Fruit fly (Drosophila melanogaster) whole organism, embryonic: ENCODE results near the gene CG17819.

Experiments
- CG1024 ChIP-seq: fragments of 200-800 bp; sonication (Bioruptor generic); IDR thresholded peaks from 2 replicates; pipeline ENCODE4 v1.3.6; 2022; ENCODE audit warnings: missing biosample characterization, missing genetic modification characterization
- CG10267 ChIP-seq: fragments of 200-800 bp; sonication (Bioruptor generic); optimal IDR thresholded peaks from 2 replicates; lab custom pipeline; 2018; ENCODE audit warnings: missing biosample characterization, mild to moderate bottlenecking, missing genetic modification characterization, moderate library complexity
- CG10321 ChIP-seq: fragments of 200-800 bp; sonication (Bioruptor generic); IDR thresholded peaks from 2 replicates; pipeline ENCODE4 v1.3.6; 2022; ENCODE audit warnings: missing biosample characterization, missing genetic modification characterization
- CG12744 ChIP-seq: fragments of 200-800 bp; sonication (Bioruptor generic); optimal IDR thresholded peaks from 2 replicates; lab custom pipeline; 2016; ENCODE audit warnings: missing biosample characterization, missing genetic modification characterization
- CG14667 ChIP-seq: fragments of 200-800 bp; sonication (Bioruptor generic); IDR thresholded peaks from 2 replicates; pipeline ENCODE4 v1.3.6; 2022; ENCODE audit warnings: missing biosample characterization, missing genetic modification characterization
- CG14710 ChIP-seq: fragments of 200-800 bp; sonication (Bioruptor generic); optimal IDR thresholded peaks from 3 replicates; lab custom pipeline; 2019; ENCODE audit warnings: missing biosample characterization, mild to moderate bottlenecking, missing genetic modification characterization, moderate library complexity
- CG15601 ChIP-seq: fragments of 200-800 bp; sonication (Bioruptor generic); optimal IDR thresholded peaks from 3 replicates; lab custom pipeline; 2019; ENCODE audit warnings: missing biosample characterization, mild to moderate bottlenecking, missing genetic modification characterization, moderate library complexity
- CG17328 ChIP-seq: fragments of 200-800 bp; sonication (Bioruptor generic); IDR thresholded peaks from 2 replicates; pipeline ENCODE4 v1.3.6; 2022; ENCODE audit warnings: missing biosample characterization, missing genetic modification characterization
- CG18619 ChIP-seq: fragments of 200-800 bp; sonication (Bioruptor generic); optimal IDR thresholded peaks from 3 replicates; lab custom pipeline; 2017; ENCODE audit warnings: missing biosample characterization, mild to moderate bottlenecking, missing genetic modification characterization
- CG2875 ChIP-seq: fragments of 200-800 bp; sonication (Bioruptor generic); optimal IDR thresholded peaks from 2 replicates; lab custom pipeline; 2017; ENCODE audit warnings: missing biosample characterization, mild to moderate bottlenecking, missing genetic modification characterization, missing genetic modification reagents
- CG3281 ChIP-seq: fragments of 200-800 bp; sonication (Bioruptor generic); optimal IDR thresholded peaks from 3 replicates; lab custom pipeline; 2017; ENCODE audit warnings: missing biosample characterization, mild to moderate bottlenecking, missing genetic modification characterization
- CG33213 ChIP-seq: fragments of 200-800 bp; sonication (Bioruptor generic); optimal IDR thresholded peaks from 3 replicates; lab custom pipeline; 2016; ENCODE audit warnings: missing biosample characterization, missing genetic modification characterization
- CG34422 ChIP-seq: fragments of 200-800 bp; sonication (Bioruptor generic); IDR thresholded peaks from 3 replicates; pipeline ENCODE4 v1.3.6; 2022; ENCODE audit warnings: missing biosample characterization, missing genetic modification characterization
- CG3838 ChIP-seq: fragments of 200-800 bp; sonication (Bioruptor generic); optimal IDR thresholded peaks from 3 replicates; lab custom pipeline; 2016; ENCODE audit warnings: missing biosample characterization, missing genetic modification characterization
- CG4730 ChIP-seq: fragments of 200-800 bp; sonication (Bioruptor generic); IDR thresholded peaks from 2 replicates; pipeline ENCODE4 v1.3.6; 2022; ENCODE audit warnings: missing biosample characterization, missing genetic modification characterization
- CG7839 ChIP-seq: fragments of 200-800 bp; sonication (Bioruptor generic); optimal IDR thresholded peaks from 3 replicates; lab custom pipeline; 2018; ENCODE audit warnings: missing biosample characterization, mild to moderate bottlenecking, missing genetic modification characterization, moderate library complexity
- CrebB ChIP-seq: fragments of 200-800 bp; sonication (Bioruptor generic); optimal IDR thresholded peaks from 3 replicates; lab custom pipeline; 2018; ENCODE audit warnings: missing biosample characterization, mild to moderate bottlenecking, missing genetic modification characterization
- D19B ChIP-seq: fragments of 200-800 bp; sonication (Bioruptor generic); optimal IDR thresholded peaks from 2 replicates; lab custom pipeline; 2017; ENCODE audit warnings: missing biosample characterization, mild to moderate bottlenecking, missing genetic modification characterization
- Dfd ChIP-seq, 2 experiments: fragments of >200 bp; optimal IDR thresholded peaks; 2 replicates each; lab custom pipeline; 2017; ENCODE audit warnings: missing biosample characterization in 2 of 2, missing genetic modification characterization in 2 of 2
- E2f2 ChIP-seq: fragments of 200-800 bp; sonication (Bioruptor generic); IDR thresholded peaks from 2 replicates; pipeline ENCODE4 v1.3.6; 2022; ENCODE audit warnings: missing biosample characterization, missing genetic modification characterization
- ERR ChIP-seq: fragments of 200-800 bp; sonication (Bioruptor generic); optimal IDR thresholded peaks from 2 replicates; lab custom pipeline; 2016; ENCODE audit warnings: missing biosample characterization, missing genetic modification characterization
- HHEX ChIP-seq: fragments of 200-800 bp; sonication (Bioruptor generic); optimal IDR thresholded peaks from 3 replicates; lab custom pipeline; 2017; ENCODE audit warnings: missing biosample characterization, mild to moderate bottlenecking, missing genetic modification characterization, missing genetic modification reagents
- HLH4C ChIP-seq: fragments of 200-800 bp; sonication (Bioruptor generic); IDR thresholded peaks from 3 replicates; pipeline ENCODE4 v1.3.6; 2022; ENCODE audit warnings: missing biosample characterization, missing genetic modification characterization; ENCODE audit not compliant: partially characterized antibody
- Hr39 ChIP-seq: fragments of >200 bp; optimal IDR thresholded peaks from 2 replicates; lab custom pipeline; 2017
- MBD-R2 ChIP-seq: fragments of 200-800 bp; sonication (Bioruptor generic); IDR thresholded peaks from 2 replicates; pipeline ENCODE4 v1.3.6; 2022; ENCODE audit warnings: missing biosample characterization, missing genetic modification characterization
- Nf-YA ChIP-seq: fragments of 200-800 bp; sonication (Bioruptor generic); IDR thresholded peaks from 2 replicates; pipeline ENCODE4 v1.3.6; 2022; ENCODE audit warnings: missing biosample characterization, missing genetic modification characterization
- Side ChIP-seq: fragments of 200-800 bp; sonication (Bioruptor generic); optimal IDR thresholded peaks from 2 replicates; lab custom pipeline; 2016; ENCODE audit warnings: missing biosample characterization, missing genetic modification characterization
- bsh ChIP-seq, 2 experiments: fragments of 200-800 bp; sonication (Bioruptor generic); optimal IDR thresholded peaks; 2 replicates each; lab custom pipeline; 2017 to 2018; ENCODE audit warnings: mild to moderate bottlenecking in 2 of 2, missing biosample characterization in 2 of 2, missing genetic modification characterization in 2 of 2, moderate library complexity in 1 of 2
- cato ChIP-seq: fragments of 200-800 bp; sonication (Bioruptor generic); optimal IDR thresholded peaks from 2 replicates; lab custom pipeline; 2016; ENCODE audit warnings: missing biosample characterization, missing genetic modification characterization, borderline replicate concordance
- chn ChIP-seq: fragments of 200-800 bp; sonication (Bioruptor generic); optimal IDR thresholded peaks from 2 replicates; lab custom pipeline; 2016; ENCODE audit warnings: missing biosample characterization, missing genetic modification characterization
- crol ChIP-seq: fragments of 200-800 bp; sonication (Bioruptor generic); IDR thresholded peaks from 2 replicates; pipeline ENCODE4 v1.3.6; 2022; ENCODE audit warnings: missing biosample characterization, missing genetic modification characterization
- dm ChIP-seq: fragments of 200-800 bp; sonication (Bioruptor generic); optimal IDR thresholded peaks from 3 replicates; lab custom pipeline; 2016; ENCODE audit warnings: missing biosample characterization, missing genetic modification characterization
- dmrt99B ChIP-seq: fragments of 200-800 bp; sonication (Bioruptor generic); optimal IDR thresholded peaks from 2 replicates; lab custom pipeline; 2018; ENCODE audit warnings: missing biosample characterization, mild to moderate bottlenecking, missing genetic modification characterization, moderate library complexity
- eyg ChIP-seq: fragments of 200-800 bp; sonication (Bioruptor generic); optimal IDR thresholded peaks from 3 replicates; lab custom pipeline; 2016; ENCODE audit warnings: missing biosample characterization, missing genetic modification characterization
- grn ChIP-seq: fragments of 200-800 bp; sonication (Bioruptor generic); optimal IDR thresholded peaks from 3 replicates; lab custom pipeline; 2017; ENCODE audit warnings: missing biosample characterization, missing genetic modification characterization
- ham ChIP-seq: fragments of 200-800 bp; sonication (Bioruptor generic); IDR thresholded peaks from 2 replicates; pipeline ENCODE4 v1.3.6; 2022; ENCODE audit warnings: missing biosample characterization, missing genetic modification characterization
- hb ChIP-seq: fragments of 200-800 bp; sonication (Bioruptor generic); IDR thresholded peaks from 3 replicates; pipeline ENCODE4 v1.3.6; 2022; ENCODE audit warnings: missing biosample characterization, missing genetic modification characterization; ENCODE audit not compliant: partially characterized antibody
- ind ChIP-seq: fragments of 200-800 bp; sonication (Bioruptor generic); optimal IDR thresholded peaks from 3 replicates; lab custom pipeline; 2016; ENCODE audit warnings: missing biosample characterization, missing genetic modification characterization
- lbe ChIP-seq: fragments of 200-800 bp; sonication (Bioruptor generic); optimal IDR thresholded peaks from 2 replicates; lab custom pipeline; 2016; ENCODE audit warnings: missing biosample characterization, mild to moderate bottlenecking, missing genetic modification characterization
- lov ChIP-seq, 2 experiments: fragments of 200-800 bp in 1 of 2; fragments of >200 bp in 1 of 2; sonication (Bioruptor generic) in 1 of 2; IDR thresholded peaks in 1 of 2; optimal IDR thresholded peaks in 1 of 2; 2 replicates in 1 of 2; 3 replicates in 1 of 2; pipeline versions ENCODE4 v1.3.6 to Lab custom; 2017 to 2022; ENCODE audit warnings: missing biosample characterization in 1 of 2, missing genetic modification characterization in 1 of 2
- pb ChIP-seq: fragments of 200-800 bp; sonication (Bioruptor generic); optimal IDR thresholded peaks from 3 replicates; lab custom pipeline; 2016; ENCODE audit warnings: missing biosample characterization, missing genetic modification characterization
- schlank ChIP-seq: fragments of 200-800 bp; sonication (Bioruptor generic); optimal IDR thresholded peaks from 2 replicates; lab custom pipeline; 2018; ENCODE audit warnings: missing biosample characterization, mild to moderate bottlenecking, missing genetic modification characterization
- sens ChIP-seq: fragments of 200-800 bp; sonication (Bioruptor generic); peaks from one replicate; lab custom pipeline; 2016; ENCODE audit warnings: missing biosample characterization, missing genetic modification characterization
- seq ChIP-seq: fragments of 200-800 bp; sonication (Bioruptor generic); IDR thresholded peaks from 2 replicates; pipeline ENCODE4 v1.3.6; 2022; ENCODE audit warnings: missing biosample characterization, missing genetic modification characterization
- sim ChIP-seq: fragments of 200-800 bp; sonication (Bioruptor generic); IDR thresholded peaks from 2 replicates; pipeline ENCODE4 v1.3.6; 2022; ENCODE audit warnings: missing biosample characterization, missing genetic modification characterization
- sqz ChIP-seq: fragments of 200-800 bp; sonication (Bioruptor generic); optimal IDR thresholded peaks from 3 replicates; lab custom pipeline; 2018; ENCODE audit warnings: missing biosample characterization, mild to moderate bottlenecking, missing genetic modification characterization
- tgo ChIP-seq: fragments of 200-800 bp; sonication (Bioruptor generic); IDR thresholded peaks from 3 replicates; pipeline ENCODE4 v1.3.6; 2022; ENCODE audit warnings: missing biosample characterization, missing genetic modification characterization
- ttk ChIP-seq: fragments of 200-800 bp; sonication (Bioruptor generic); IDR thresholded peaks from 2 replicates; pipeline ENCODE4 v2.1.2; 2022; ENCODE audit warnings: missing biosample characterization, missing genetic modification characterization
- vfl ChIP-seq: fragments of 200-800 bp; sonication (Bioruptor generic); optimal IDR thresholded peaks from 2 replicates; lab custom pipeline; 2016; ENCODE audit warnings: missing biosample characterization, missing genetic modification characterization
- z ChIP-seq: fragments of 200-800 bp; sonication (Bioruptor generic); IDR thresholded peaks from 3 replicates; pipeline ENCODE4 v1.3.6; 2022; ENCODE audit warnings: missing biosample characterization, missing genetic modification characterization

CG17819 gene

DNA sequence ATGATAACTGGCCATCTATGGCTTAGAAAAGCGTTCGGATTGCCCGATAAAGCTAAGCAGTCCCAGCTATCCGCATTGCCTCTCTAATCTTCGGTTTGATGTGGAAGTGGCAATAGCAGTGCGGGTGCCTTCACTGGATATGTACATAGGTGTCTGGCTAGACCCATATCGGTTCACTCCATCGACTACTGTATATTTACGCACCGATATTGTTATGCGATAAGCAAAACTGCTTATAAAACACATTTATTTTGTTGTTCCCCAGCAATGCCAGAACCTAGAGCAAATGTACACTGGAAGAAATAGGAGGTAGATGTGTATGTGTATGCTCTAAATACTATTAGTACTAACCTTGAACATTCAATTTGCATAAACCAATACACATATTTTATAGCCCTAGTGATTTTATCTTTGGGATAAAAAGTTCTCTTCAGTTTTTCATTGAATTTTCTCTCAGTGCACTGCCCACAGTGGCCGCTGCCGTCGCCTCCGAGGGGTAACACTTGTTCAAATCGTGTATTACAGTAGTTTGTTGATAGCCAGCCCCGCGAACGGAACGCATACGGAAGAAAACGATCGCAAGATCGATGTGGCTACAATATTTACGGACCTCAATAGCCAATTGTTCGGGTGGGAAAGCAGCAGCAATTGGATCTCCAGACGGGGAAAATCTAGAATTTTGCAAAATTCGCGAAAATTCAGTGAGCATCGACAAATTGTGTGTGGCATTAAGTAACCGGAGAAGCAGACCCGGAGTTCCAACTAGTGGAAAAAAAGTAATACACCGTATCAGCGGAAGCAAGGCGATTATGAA is 15.0 kb downstream of the CG17819 start, which contains the start of gene CG31431 (continued):
- TF ChIP-seq Dfd (GFP tag; optimal IDR thresholded peaks at IDR 0.05; lab: Kevin White, UChicago) (no peak), pb (GFP tag; lab: Kevin White, UChicago) (peak; percentile 95), ham (GFP tag; lab: Robert Waterston, UW) (peak; percentile 85), D19B (GFP tag; lab: Kevin White, UChicago) (peak; percentile 97), sens (peak; percentile 99), chn (GFP tag; lab: Kevin White, UChicago) (peak; percentile 94), CG10321 (GFP tag; lab: Robert Waterston, UW) (peak; percentile 71), cato (GFP tag; lab: Kevin White, UChicago) (peak; percentile 93), z (GFP tag; lab: Robert Waterston, UW) (peak; percentile 72; the same call in 2 of the 3 replicates), crol (GFP tag; lab: Robert Waterston, UW) (peak; percentile 79), Nf-YA (GFP tag; lab: Robert Waterston, UW) (peak; percentile 95), CG33213 (GFP tag; lab: Kevin White, UChicago) (peak; percentile 97), sqz (peak; percentile 92), dm (GFP tag; lab: Kevin White, UChicago) (peak; percentile 91), E2f2 (GFP tag; lab: Robert Waterston, UW) (peak; percentile 81), CG17328 (peak; percentile 96), CG3281 (peak; percentile 98), CG12744 (GFP tag; lab: Kevin White, UChicago) (peak; percentile 95), bsh (GFP tag; optimal IDR thresholded peaks at IDR 0.05; lab: Kevin White, UChicago) (peak; percentile 57 to 97), tgo (GFP tag; lab: Robert Waterston, UW) (peak; percentile 98), CG4730 (GFP tag; lab: Robert Waterston, UW) (peak; percentile 95), CG3838 (GFP tag; lab: Kevin White, UChicago) (peak; percentile 90), HLH4C (GFP tag; lab: Robert Waterston, UW) (no peak), hb (GFP tag; lab: Robert Waterston, UW) (no peak), CG15601 (peak; percentile 90), seq (GFP tag; lab: Robert Waterston, UW) (peak; percentile 94), CG14710 (peak; percentile 97), Hr39 (no peak), CG34422 (GFP tag; lab: Robert Waterston, UW) (peak; percentile 98), MBD-R2 (peak; percentile 98), CG2875 (GFP tag; lab: Kevin White, UChicago) (peak; percentile 92), schlank (peak; percentile 97), eyg (GFP tag; lab: Kevin White, UChicago) (peak; percentile 97), ERR (peak; percentile 97), vfl (GFP tag; lab: Kevin White, UChicago) (peak; percentile 96), CG10267 (peak; percentile 91), CG7839 (tag; lab: Kevin White, UChicago) (peak; percentile 99), Side (GFP tag; lab: Kevin White, UChicago) (peak; percentile 97), ind (GFP tag; lab: Kevin White, UChicago) (peak; percentile 98), CG1024 (GFP tag; lab: Robert Waterston, UW) (peak; percentile 88), sim (GFP tag; lab: Robert Waterston, UW) (peak; percentile 94), CG18619 (GFP tag; lab: Kevin White, UChicago) (peak; percentile 95), CrebB (peak; percentile 97), CG14667 (GFP tag; lab: Robert Waterston, UW) (peak; percentile 96), lbe (GFP tag; lab: Kevin White, UChicago) (peak; percentile 58), dmrt99B (peak; percentile 98), lov (optimal IDR thresholded peaks at IDR 0.05; lab: Kevin White, UChicago) (no peak), lov (GFP tag; IDR thresholded peaks at IDR 0.05; lab: Robert Waterston, UW) (peak; percentile 95), ttk (GFP tag; lab: Robert Waterston, UW) (peak; percentile 96), HHEX (GFP tag; lab: Kevin White, UChicago) (peak; percentile 98), grn (GFP tag; lab: Kevin White, UChicago) (peak; percentile 99)
